Worm (Caenorhabditis elegans) whole organism, late embryonic: ENCODE data around the gene nhx-6.

Source experiments
- C38D4.7 ChIP-seq: fragments of 200-800 bp; sonication (Bioruptor generic); optimal IDR thresholded peaks from 2 replicates; lab custom pipeline; 2018; ENCODE audit warnings: mild to moderate bottlenecking, missing genetic modification characterization, moderate library complexity, missing compliant biosample characterization
- K09A11.1 ChIP-seq: sonication (generic microtip); optimal IDR thresholded peaks from 2 replicates; lab custom pipeline; 2017; ENCODE audit warnings: antibody characterized with exemption, mild to moderate bottlenecking, missing genetic modification characterization, missing compliant biosample characterization; ENCODE audit not compliant: insufficient read depth
- ama-1 ChIP-seq: fragments of 150-350 bp; optimal IDR thresholded peaks from 2 replicates; lab custom pipeline; 2014
- ceh-14 ChIP-seq: sonication (generic microtip); optimal IDR thresholded peaks from 2 replicates; lab custom pipeline; 2016; ENCODE audit warnings: missing genotype, missing genetic modification characterization, missing compliant biosample characterization
- ceh-18 ChIP-seq: sonication (generic microtip); optimal IDR thresholded peaks from 2 replicates; lab custom pipeline; 2016; ENCODE audit warnings: missing genetic modification characterization, missing compliant biosample characterization
- ceh-19 ChIP-seq: fragments of 200-800 bp; sonication (Bioruptor generic); optimal IDR thresholded peaks from 2 replicates; lab custom pipeline; 2018; ENCODE audit warnings: mild to moderate bottlenecking, missing genetic modification characterization, missing compliant biosample characterization
- ceh-2 ChIP-seq: sonication (generic microtip); optimal IDR thresholded peaks from 2 replicates; lab custom pipeline; 2016; ENCODE audit warnings: missing genotype, missing genetic modification characterization, missing compliant biosample characterization
- ceh-22 ChIP-seq: sonication (generic microtip); optimal IDR thresholded peaks from 2 replicates; lab custom pipeline; 2017; ENCODE audit warnings: missing biosample characterization, missing genetic modification characterization
- ceh-24 ChIP-seq: sonication (generic microtip); optimal IDR thresholded peaks from 2 replicates; lab custom pipeline; 2016; ENCODE audit warnings: mild to moderate bottlenecking, missing genetic modification characterization, missing compliant biosample characterization
- ceh-31 ChIP-seq: sonication (generic microtip); optimal IDR thresholded peaks from 2 replicates; lab custom pipeline; 2016; ENCODE audit warnings: missing genetic modification characterization, missing compliant biosample characterization
- ceh-45 ChIP-seq: fragments of 200-800 bp; sonication (Bioruptor generic); IDR thresholded peaks from 2 replicates; pipeline ENCODE4 v1.3.6; 2022; ENCODE audit warnings: missing genetic modification reagents, missing genetic modification characterization, missing compliant biosample characterization
- ceh-9 ChIP-seq: sonication (generic microtip); optimal IDR thresholded peaks from 2 replicates; lab custom pipeline; 2016; ENCODE audit warnings: mild to moderate bottlenecking, missing genetic modification characterization, inconsistent platforms, missing compliant biosample characterization
- che-1 ChIP-seq: sonication (generic microtip); optimal IDR thresholded peaks from 2 replicates; lab custom pipeline; 2016; ENCODE audit warnings: mild to moderate bottlenecking, missing genetic modification characterization, missing compliant biosample characterization
- dve-1 ChIP-seq: sonication (generic microtip); optimal IDR thresholded peaks from 2 replicates; lab custom pipeline; 2017; ENCODE audit warnings: antibody characterized with exemption, mild to moderate bottlenecking, missing genetic modification characterization, missing compliant biosample characterization
- elt-2 ChIP-seq: sonication (generic microtip); optimal IDR thresholded peaks from 2 replicates; lab custom pipeline; 2016; ENCODE audit warnings: missing genetic modification reagents, missing genetic modification characterization, missing compliant biosample characterization
- elt-4 ChIP-seq: sonication (generic microtip); optimal IDR thresholded peaks from 2 replicates; lab custom pipeline; 2016; ENCODE audit warnings: missing genetic modification characterization, missing compliant biosample characterization
- ets-4 ChIP-seq: sonication (generic microtip); optimal IDR thresholded peaks from 2 replicates; lab custom pipeline; 2016; ENCODE audit warnings: missing genetic modification characterization, missing compliant biosample characterization
- fkh-10 ChIP-seq: fragments of 150-350 bp; optimal IDR thresholded peaks from 2 replicates; lab custom pipeline; 2014; ENCODE audit warnings: missing biosample characterization, missing genetic modification reagents, missing genetic modification characterization
- fkh-6 ChIP-seq: sonication (generic microtip); optimal IDR thresholded peaks from 2 replicates; lab custom pipeline; 2016; ENCODE audit warnings: missing genetic modification characterization, missing compliant biosample characterization
- hlh-13 ChIP-seq: fragments of 200-800 bp; sonication (Bioruptor generic); optimal IDR thresholded peaks from 2 replicates; lab custom pipeline; 2018; ENCODE audit warnings: mild to moderate bottlenecking, missing genetic modification characterization, missing compliant biosample characterization
- hlh-15 ChIP-seq: sonication (generic microtip); optimal IDR thresholded peaks from 2 replicates; lab custom pipeline; 2016; ENCODE audit warnings: missing genetic modification characterization, missing compliant biosample characterization
- hlh-30 ChIP-seq: sonication (generic microtip); optimal IDR thresholded peaks from 2 replicates; lab custom pipeline; 2017; ENCODE audit warnings: antibody characterized with exemption, missing genetic modification characterization, missing compliant biosample characterization; ENCODE audit not compliant: insufficient read depth
- hlh-6 ChIP-seq: sonication (generic microtip); optimal IDR thresholded peaks from 2 replicates; lab custom pipeline; 2016; ENCODE audit warnings: missing genotype, missing genetic modification characterization, missing compliant biosample characterization
- lim-6 ChIP-seq: sonication (generic microtip); optimal IDR thresholded peaks from 2 replicates; lab custom pipeline; 2016; ENCODE audit warnings: missing genetic modification characterization, missing compliant biosample characterization
- mec-3 ChIP-seq: sonication (generic microtip); optimal IDR thresholded peaks from 2 replicates; lab custom pipeline; 2016; ENCODE audit warnings: borderline replicate concordance, missing genetic modification characterization, missing compliant biosample characterization
- nfya-1 ChIP-seq: sonication (generic microtip); optimal IDR thresholded peaks from 2 replicates; lab custom pipeline; 2017; ENCODE audit warnings: missing genetic modification characterization, mild to moderate bottlenecking, missing compliant biosample characterization, antibody characterized with exemption, moderate library complexity
- nhr-232 ChIP-seq: sonication (generic microtip); optimal IDR thresholded peaks from 2 replicates; lab custom pipeline; 2016; ENCODE audit warnings: missing genetic modification characterization, missing compliant biosample characterization
- npax-4 ChIP-seq: sonication (generic microtip); optimal IDR thresholded peaks from 2 replicates; lab custom pipeline; 2016; ENCODE audit warnings: missing genetic modification characterization, missing compliant biosample characterization
- odd-2 ChIP-seq: sonication (generic microtip); optimal IDR thresholded peaks from 2 replicates; lab custom pipeline; 2017; ENCODE audit warnings: antibody characterized with exemption, mild to moderate bottlenecking, missing genetic modification characterization, missing compliant biosample characterization
- pha-2 ChIP-seq: sonication (generic microtip); optimal IDR thresholded peaks from 2 replicates; lab custom pipeline; 2017; ENCODE audit warnings: mild to moderate bottlenecking, missing genetic modification characterization, missing compliant biosample characterization
- pha-4 ChIP-seq: fragments of 150-350 bp; optimal IDR thresholded peaks from 2 replicates; lab custom pipeline; 2018; ENCODE audit warnings: missing biosample characterization, missing genetic modification reagents, missing genetic modification characterization
- pqm-1 ChIP-seq: sonication (generic microtip); optimal IDR thresholded peaks from 2 replicates; lab custom pipeline; 2016; ENCODE audit warnings: missing genetic modification characterization, missing compliant biosample characterization
- syd-9 ChIP-seq: sonication (generic microtip); optimal IDR thresholded peaks from 2 replicates; lab custom pipeline; 2016; ENCODE audit warnings: mild to moderate bottlenecking, missing genetic modification characterization, moderate library complexity, missing compliant biosample characterization
- tbx-2 ChIP-seq: sonication (generic microtip); optimal IDR thresholded peaks from 2 replicates; lab custom pipeline; 2016; ENCODE audit warnings: missing genetic modification characterization, missing compliant biosample characterization
- unc-3 ChIP-seq, 2 experiments: fragments of 200-800 bp in 1 of 2; sonication (Bioruptor generic) in 1 of 2; sonication (generic microtip) in 1 of 2; conservative IDR thresholded peaks in 1 of 2; optimal IDR thresholded peaks in 1 of 2; 2 replicates each; pipeline versions ENCODE4 v1.3.6 to Lab custom; 2016 to 2022; ENCODE audit warnings: missing compliant biosample characterization in 2 of 2, missing genetic modification characterization in 2 of 2, missing genetic modification reagents in 1 of 2
- unc-42 ChIP-seq: sonication (generic microtip); optimal IDR thresholded peaks from 2 replicates; lab custom pipeline; 2016; ENCODE audit warnings: missing genotype, missing genetic modification characterization, missing compliant biosample characterization
- unc-55 ChIP-seq: sonication (generic microtip); optimal IDR thresholded peaks from 2 replicates; lab custom pipeline; 2017; ENCODE audit warnings: missing biosample characterization, missing genetic modification reagents, missing genetic modification characterization
- zip-5 ChIP-seq: sonication (generic microtip); optimal IDR thresholded peaks from 2 replicates; lab custom pipeline; 2016; ENCODE audit warnings: missing genetic modification characterization, missing compliant biosample characterization
- ztf-16 ChIP-seq: sonication (generic microtip); optimal IDR thresholded peaks from 2 replicates; lab custom pipeline; 2017; ENCODE audit warnings: missing genetic modification characterization, missing compliant biosample characterization

The nhx-6 gene

ce11 chrII:1670260-1670879 is at the start of gene nhx-6:
nhx-6 (plus strand) TSS chrII:1670829.
- TF ChIP-seq odd-2 (tag; lab: Kevin White, UChicago), result no peak
- TF ChIP-seq unc-42, result no peak
- no peak for TF ChIP-seq hlh-30
- no peak for TF ChIP-seq dve-1 (tag; lab: Kevin White, UChicago)
- TF ChIP-seq pha-2, result no peak
- no peak for TF ChIP-seq elt-2 (tag; lab: Kevin White, UChicago)
- TF ChIP-seq ceh-18 (tag; lab: Kevin White, UChicago), result no peak
- TF ChIP-seq zip-5 (tag; lab: Kevin White, UChicago), result no peak
- TF ChIP-seq unc-3 (GFP tag; conservative IDR thresholded peaks at IDR 0.05; lab: Robert Waterston, UW), result no peak
- no peak for TF ChIP-seq unc-3 (tag; optimal IDR thresholded peaks at IDR 0.05; lab: Kevin White, UChicago)
- TF ChIP-seq K09A11.1 (tag; lab: Kevin White, UChicago), result no peak
- TF ChIP-seq hlh-13 (GFP tag; lab: Kevin White, UChicago), result no peak
- TF ChIP-seq fkh-10, result no peak
- TF ChIP-seq tbx-2 (tag; lab: Kevin White, UChicago), result no peak
- TF ChIP-seq che-1 (tag; lab: Kevin White, UChicago), result no peak
- TF ChIP-seq ceh-9 (tag; lab: Kevin White, UChicago), result no peak
- TF ChIP-seq ceh-31 (tag; lab: Kevin White, UChicago), result no peak
- TF ChIP-seq ceh-2 (tag; lab: Kevin White, UChicago), result no peak
- TF ChIP-seq hlh-6, result no peak
- TF ChIP-seq, all 69 proteins: peak for 0

- TF ChIP-seq ceh-19 (GFP tag; lab: Kevin White, UChicago) (no peak), che-1 (tag; lab: Kevin White, UChicago) (no peak), ceh-45 (no peak), ceh-22 (no peak), mec-3 (tag; lab: Kevin White, UChicago) (no peak), ztf-16 (no peak), dve-1 (tag; lab: Kevin White, UChicago) (no peak), ceh-2 (tag; lab: Kevin White, UChicago) (no peak), hlh-15 (no peak), zip-5 (tag; lab: Kevin White, UChicago) (no peak), ceh-18 (tag; lab: Kevin White, UChicago) (no peak), ceh-31 (tag; lab: Kevin White, UChicago) (no peak), pqm-1 (tag; lab: Kevin White, UChicago) (no peak), ceh-14 (tag; lab: Kevin White, UChicago) (no peak)
- TF ChIP-seq, all 69 proteins: peak for 0
Observed at ce11 chrII:1621180-1621579, 49.4 kb upstream of the nhx-6 start, which contains the start of gene fbxa-158. fbxa-158 (minus strand) TSS chrII:1621280.

ce11 chrII:1621795-1622194 is 48.8 kb upstream of the nhx-6 start:
- TF ChIP-seq elt-2 (tag; lab: Kevin White, UChicago) (peak; percentile 46), pha-4 (tag; lab: Kevin White, UChicago) (no peak)

ce11 chrII:1624572-1624971 is 46.1 kb upstream of the nhx-6 start, which contains the start of gene fbxa-160:
fbxa-160 (minus strand) TSS chrII:1624672.
- TF ChIP-seq syd-9 (tag; lab: Kevin White, UChicago) (no peak), ama-1 (lab: Kevin White, UChicago) (no peak), hlh-6 (no peak), lim-6 (tag; lab: Kevin White, UChicago) (no peak), nfya-1 (tag; lab: Kevin White, UChicago) (no peak), ceh-24 (tag; lab: Kevin White, UChicago) (no peak), C38D4.7 (GFP tag; lab: Kevin White, UChicago) (no peak), fkh-6 (tag; lab: Kevin White, UChicago) (no peak), unc-55 (GFP tag; lab: Kevin White, UChicago) (no peak), npax-4 (tag; lab: Kevin White, UChicago) (no peak), hlh-15 (no peak), nhr-232 (tag; lab: Kevin White, UChicago) (no peak), ets-4 (tag; lab: Kevin White, UChicago) (no peak), elt-4 (tag; lab: Kevin White, UChicago) (no peak)
